Worm (Caenorhabditis elegans): ENCODE results near the gene madf-8.

DNA sequence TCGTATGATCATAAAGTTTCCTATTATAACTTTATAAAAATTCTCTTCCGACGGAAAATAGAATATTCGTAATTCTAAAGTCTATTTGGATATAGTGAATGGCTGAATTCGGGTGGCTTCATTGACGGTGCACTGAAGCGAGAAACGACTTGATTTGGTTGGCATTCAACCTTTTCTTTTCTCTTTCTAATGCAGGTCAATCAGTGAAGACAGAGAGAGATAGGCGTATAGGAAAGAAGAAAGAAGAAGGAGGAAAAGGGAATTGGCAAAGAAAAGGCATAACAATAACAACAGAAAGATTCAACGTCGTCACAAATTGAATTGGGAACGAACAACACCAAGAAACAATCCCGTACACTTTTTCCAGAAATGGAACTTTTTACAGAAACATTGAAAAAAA is 24.8 kb upstream of the madf-8 start:
- no peak for TF ChIP-seq him-1 (tag; optimal IDR thresholded peaks at IDR 0.05)
- TF ChIP-seq dao-5 (tag; optimal IDR thresholded peaks at IDR 0.05), result no peak
